Fruit fly (Drosophila melanogaster) whole organism, prepupa: ENCODE measurements around the gene Mst87F.

Experiments used
- CG10669 ChIP-seq: fragments of 200-800 bp; sonication (Bioruptor generic); optimal IDR thresholded peaks from 3 replicates; lab custom pipeline; 2018; ENCODE audit warnings: missing biosample characterization, mild to moderate bottlenecking, missing genetic modification characterization, moderate library complexity
- CG11902 ChIP-seq: fragments of 200-800 bp; sonication (Bioruptor generic); optimal IDR thresholded peaks from 3 replicates; lab custom pipeline; 2016; ENCODE audit warnings: missing biosample characterization, missing genetic modification characterization
- CG1621 ChIP-seq: fragments of 200-800 bp; sonication (Bioruptor generic); optimal IDR thresholded peaks from 3 replicates; lab custom pipeline; 2018; ENCODE audit warnings: missing biosample characterization, mild to moderate bottlenecking, missing genetic modification characterization
- CG3032 ChIP-seq: fragments of 200-800 bp; optimal IDR thresholded peaks from 2 replicates; lab custom pipeline; 2019; ENCODE audit warnings: missing biosample characterization, mild to moderate bottlenecking, missing genetic modification characterization, moderate library complexity
- CG31627 ChIP-seq: fragments of 200-800 bp; sonication (Bioruptor generic); optimal IDR thresholded peaks from 3 replicates; lab custom pipeline; 2016; ENCODE audit warnings: missing biosample characterization, missing genetic modification characterization
- CG3919 ChIP-seq: fragments of 200-800 bp; sonication (Bioruptor generic); optimal IDR thresholded peaks from 3 replicates; lab custom pipeline; 2016; ENCODE audit warnings: missing biosample characterization, missing genetic modification characterization
- CG6854 ChIP-seq: fragments of 200-800 bp; sonication (Bioruptor generic); optimal IDR thresholded peaks from 2 replicates; lab custom pipeline; 2017; ENCODE audit warnings: missing biosample characterization, mild to moderate bottlenecking, missing genetic modification characterization
- CG9139 ChIP-seq: fragments of 200-800 bp; sonication (Bioruptor generic); optimal IDR thresholded peaks from 3 replicates; lab custom pipeline; 2017; ENCODE audit warnings: missing biosample characterization, mild to moderate bottlenecking, missing genetic modification characterization
- eg ChIP-seq: fragments of 200-800 bp; sonication (Bioruptor generic); IDR thresholded peaks from 3 replicates; pipeline ENCODE4 v1.3.6; 2022; ENCODE audit warnings: missing biosample characterization, missing genetic modification characterization
- esn ChIP-seq: fragments of 200-800 bp; sonication (Bioruptor generic); optimal IDR thresholded peaks from 2 replicates; lab custom pipeline; 2016; ENCODE audit warnings: missing biosample characterization, mild to moderate bottlenecking, missing genetic modification characterization, moderate library complexity
- fd59A ChIP-seq: fragments of 200-800 bp; sonication (Bioruptor generic); optimal IDR thresholded peaks from 2 replicates; lab custom pipeline; 2017; ENCODE audit warnings: missing biosample characterization, mild to moderate bottlenecking, missing genetic modification characterization, missing genetic modification reagents
- lz ChIP-seq: fragments of 200-800 bp; sonication (Bioruptor generic); optimal IDR thresholded peaks from 3 replicates; lab custom pipeline; 2016; ENCODE audit warnings: missing biosample characterization, missing genetic modification characterization

dm6 chr3R:13861805-13862204, 34.0 kb upstream of the Mst87F start:
- peak; percentile 55 for TF ChIP-seq fd59A (GFP tag; lab: Kevin White, UChicago)
- TF ChIP-seq CG31627 (GFP tag; lab: Kevin White, UChicago) = peak; percentile 56
- TF ChIP-seq CG10669 (GFP tag; lab: Kevin White, UChicago) = peak; percentile 49
- TF ChIP-seq CG11902 = no peak
- no peak for TF ChIP-seq CG6854 (GFP tag; lab: Kevin White, UChicago)
- peak; percentile 32 for TF ChIP-seq CG9139 (GFP tag; lab: Kevin White, UChicago)
- TF ChIP-seq lz (GFP tag; lab: Kevin White, UChicago) = peak; percentile 70
- TF ChIP-seq CG1621 (tag; lab: Kevin White, UChicago) = peak; percentile 58
- TF ChIP-seq eg (GFP tag; lab: Robert Waterston, UW) = 0 out of 3 replicates have a peak, but pooled peaks have one; percentile 31
- TF ChIP-seq CG3032 (tag; lab: Kevin White, UChicago) = peak; percentile 49
- TF ChIP-seq CG3919 = peak; percentile 67
- peak; percentile 76 for TF ChIP-seq esn (GFP tag; lab: Kevin White, UChicago)
